Fruit fly (Drosophila melanogaster) whole organism, embryonic: ENCODE results near the gene CG43689.

Source experiments
- Adf1 ChIP-seq: fragments of 200-800 bp; sonication (Bioruptor generic); IDR thresholded peaks from 2 replicates; pipeline ENCODE4 v1.3.6; 2022; ENCODE audit warnings: missing biosample characterization, missing genetic modification characterization
- CG10321 ChIP-seq: fragments of 200-800 bp; sonication (Bioruptor generic); IDR thresholded peaks from 2 replicates; pipeline ENCODE4 v1.3.6; 2022; ENCODE audit warnings: missing biosample characterization, missing genetic modification characterization
- CG11085 ChIP-seq: fragments of 200-800 bp; sonication (Bioruptor generic); IDR thresholded peaks from 2 replicates; pipeline ENCODE4 v1.3.6; 2022; ENCODE audit warnings: missing biosample characterization, missing genetic modification characterization
- CG14860 ChIP-seq: fragments of 200-800 bp; sonication (Bioruptor generic); IDR thresholded peaks from 3 replicates; pipeline ENCODE4 v1.3.6; 2022; ENCODE audit warnings: missing biosample characterization, missing genetic modification characterization; ENCODE audit not compliant: partially characterized antibody
- CG17361 ChIP-seq: fragments of 200-800 bp; sonication (Bioruptor generic); IDR thresholded peaks from 3 replicates; pipeline ENCODE4 v1.3.6; 2022; ENCODE audit warnings: missing biosample characterization, missing genetic modification characterization
- CG18476 ChIP-seq: fragments of 200-800 bp; sonication (Bioruptor generic); optimal IDR thresholded peaks from 2 replicates; lab custom pipeline; 2016; ENCODE audit warnings: missing biosample characterization, mild to moderate bottlenecking, missing genetic modification characterization
- CG31441 ChIP-seq: fragments of 200-800 bp; sonication (Bioruptor generic); IDR thresholded peaks from 2 replicates; pipeline ENCODE4 v1.3.6; 2022; ENCODE audit warnings: missing biosample characterization, missing genetic modification characterization
- CG42726 ChIP-seq: fragments of 200-800 bp; sonication (Bioruptor generic); IDR thresholded peaks from 2 replicates; pipeline ENCODE4 v1.3.6; 2022; ENCODE audit warnings: missing biosample characterization, missing genetic modification characterization; ENCODE audit not compliant: partially characterized antibody
- CG8765 ChIP-seq: fragments of 200-800 bp; sonication (Bioruptor generic); IDR thresholded peaks from 2 replicates; pipeline ENCODE4 v1.3.6; 2022; ENCODE audit warnings: missing biosample characterization, missing genetic modification characterization
- CG8924 ChIP-seq: fragments of 200-800 bp; optimal IDR thresholded peaks from 3 replicates; lab custom pipeline; 2019; ENCODE audit warnings: missing biosample characterization, mild to moderate bottlenecking, missing genetic modification characterization, moderate library complexity
- D19B ChIP-seq: fragments of 200-800 bp; sonication (Bioruptor generic); optimal IDR thresholded peaks from 2 replicates; lab custom pipeline; 2017; ENCODE audit warnings: missing biosample characterization, mild to moderate bottlenecking, missing genetic modification characterization
- Dbx ChIP-seq: fragments of 200-800 bp; sonication (Bioruptor generic); IDR thresholded peaks from 3 replicates; pipeline ENCODE4 v1.3.6; 2022; ENCODE audit warnings: missing biosample characterization, missing genetic modification characterization
- GATAe ChIP-seq: fragments of 200-800 bp; sonication (Bioruptor generic); conservative IDR thresholded peaks from 2 replicates; pipeline ENCODE4 v1.3.6; 2022; ENCODE audit warnings: missing biosample characterization, missing genetic modification characterization
- Mad ChIP-seq: fragments of 200-800 bp; sonication (Bioruptor generic); optimal IDR thresholded peaks from 2 replicates; lab custom pipeline; 2016; ENCODE audit warnings: missing biosample characterization, missing genetic modification characterization
- NK7.1 ChIP-seq: fragments of 200-800 bp; sonication (Bioruptor generic); optimal IDR thresholded peaks from 3 replicates; lab custom pipeline; 2016; ENCODE audit warnings: missing biosample characterization, missing genetic modification characterization
- Neu2 ChIP-seq: fragments of 200-800 bp; sonication (Bioruptor generic); optimal IDR thresholded peaks from 3 replicates; lab custom pipeline; 2016; ENCODE audit warnings: missing biosample characterization, missing genetic modification characterization, borderline replicate concordance
- Oli ChIP-seq: fragments of 200-800 bp; sonication (Bioruptor generic); optimal IDR thresholded peaks from 2 replicates; lab custom pipeline; 2018; ENCODE audit warnings: missing biosample characterization, mild to moderate bottlenecking, missing genetic modification characterization, moderate library complexity
- Optix ChIP-seq: fragments of 200-800 bp; sonication (Bioruptor generic); IDR thresholded peaks from 3 replicates; pipeline ENCODE4 v1.3.6; 2022; ENCODE audit warnings: missing biosample characterization, missing genetic modification characterization
- Sry-β ChIP-seq: fragments of 200-800 bp; sonication (Bioruptor generic); optimal IDR thresholded peaks from 2 replicates; lab custom pipeline; 2018; ENCODE audit warnings: missing biosample characterization, mild to moderate bottlenecking, missing genetic modification characterization, moderate library complexity
- Sry-δ ChIP-seq: fragments of 200-800 bp; sonication (Bioruptor generic); optimal IDR thresholded peaks from 2 replicates; lab custom pipeline; 2016; ENCODE audit warnings: missing biosample characterization, missing genetic modification characterization
- Trl ChIP-seq, 3 experiments: fragments of >200 bp in 2 of 3; fragments of 200-800 bp in 1 of 3; sonication (Bioruptor generic) in 1 of 3; optimal IDR thresholded peaks; 2 replicates in 1 of 3; 3 replicates in 2 of 3; lab custom pipeline; 2016 to 2017; ENCODE audit warnings: missing biosample characterization in 1 of 3, missing genetic modification characterization in 1 of 3
- Usf ChIP-seq: fragments of 200-800 bp; sonication (Bioruptor generic); optimal IDR thresholded peaks from 2 replicates; lab custom pipeline; 2017; ENCODE audit warnings: missing genotype, missing biosample characterization, missing genetic modification characterization
- Vsx1 ChIP-seq: fragments of 200-800 bp; sonication (Bioruptor generic); optimal IDR thresholded peaks from 2 replicates; lab custom pipeline; 2017; ENCODE audit warnings: missing biosample characterization, mild to moderate bottlenecking, missing genetic modification characterization, missing genetic modification reagents
- Xbp1 ChIP-seq: fragments of 200-800 bp; sonication (Bioruptor generic); optimal IDR thresholded peaks from 3 replicates; lab custom pipeline; 2016; ENCODE audit warnings: missing biosample characterization, mild to moderate bottlenecking, missing genetic modification characterization
- aop ChIP-seq: fragments of 200-800 bp; sonication (Bioruptor generic); IDR thresholded peaks from 2 replicates; pipeline ENCODE4 v1.3.6; 2022; ENCODE audit warnings: missing biosample characterization, missing genetic modification characterization
- ato ChIP-seq: fragments of 200-800 bp; sonication (Bioruptor generic); IDR thresholded peaks from 2 replicates; pipeline ENCODE4 v1.3.6; 2022; ENCODE audit warnings: missing biosample characterization, missing genetic modification characterization; ENCODE audit not compliant: partially characterized antibody
- cas ChIP-seq: fragments of 200-800 bp; sonication (Bioruptor generic); IDR thresholded peaks from 2 replicates; pipeline ENCODE4 v1.3.6; 2022; ENCODE audit warnings: missing biosample characterization, missing genetic modification characterization
- gce ChIP-seq: fragments of 200-800 bp; sonication (Bioruptor generic); IDR thresholded peaks from 3 replicates; pipeline ENCODE4 v1.3.6; 2022; ENCODE audit warnings: missing biosample characterization, missing genetic modification characterization
- grau ChIP-seq: fragments of 200-800 bp; optimal IDR thresholded peaks from 3 replicates; lab custom pipeline; 2019; ENCODE audit warnings: missing biosample characterization, mild to moderate bottlenecking, missing genetic modification characterization, moderate library complexity
- lbe ChIP-seq: fragments of 200-800 bp; sonication (Bioruptor generic); optimal IDR thresholded peaks from 2 replicates; lab custom pipeline; 2016; ENCODE audit warnings: missing biosample characterization, mild to moderate bottlenecking, missing genetic modification characterization
- lilli ChIP-seq: fragments of 200-800 bp; sonication (Bioruptor generic); optimal IDR thresholded peaks from 3 replicates; lab custom pipeline; 2016; ENCODE audit warnings: missing biosample characterization, missing genetic modification characterization
- lola ChIP-seq, 3 experiments: fragments of >200 bp in 2 of 3; fragments of 200-800 bp in 1 of 3; sonication (Bioruptor generic) in 1 of 3; optimal IDR thresholded peaks; 2 replicates each; lab custom pipeline; 2017 to 2019; ENCODE audit warnings: missing biosample characterization in 3 of 3, missing genetic modification characterization in 3 of 3, mild to moderate bottlenecking in 1 of 3, moderate library complexity in 1 of 3
- maf-S ChIP-seq: fragments of 200-800 bp; sonication (Bioruptor generic); optimal IDR thresholded peaks from 2 replicates; lab custom pipeline; 2016; ENCODE audit warnings: missing biosample characterization, missing genetic modification characterization
- nerfin-1 ChIP-seq: fragments of 200-800 bp; sonication (Bioruptor generic); optimal IDR thresholded peaks from 3 replicates; lab custom pipeline; 2019; ENCODE audit warnings: missing biosample characterization, mild to moderate bottlenecking, missing genetic modification characterization, moderate library complexity
- onecut ChIP-seq: fragments of 200-800 bp; sonication (Bioruptor generic); IDR thresholded peaks from 2 replicates; pipeline ENCODE4 v1.3.6; 2022; ENCODE audit warnings: missing biosample characterization, missing genetic modification characterization
- pan ChIP-seq, 4 experiments: fragments of >200 bp in 3 of 4; fragments of 200-800 bp in 1 of 4; sonication (Bioruptor generic) in 1 of 4; optimal IDR thresholded peaks in 3 of 4; IDR thresholded peaks in 1 of 4; 2 replicates each; pipeline versions ENCODE4 v1.3.6 to Lab custom; 2017 to 2022; ENCODE audit warnings: missing biosample characterization in 2 of 4, missing genetic modification characterization in 2 of 4, mixed read lengths in 1 of 4
- pb ChIP-seq: fragments of 200-800 bp; sonication (Bioruptor generic); optimal IDR thresholded peaks from 3 replicates; lab custom pipeline; 2016; ENCODE audit warnings: missing biosample characterization, missing genetic modification characterization
- pfk ChIP-seq: fragments of 200-800 bp; sonication (Bioruptor generic); optimal IDR thresholded peaks from 2 replicates; lab custom pipeline; 2018; ENCODE audit warnings: missing biosample characterization, mild to moderate bottlenecking, missing genetic modification characterization, moderate library complexity
- pho ChIP-seq: fragments of 200-800 bp; sonication (Bioruptor generic); optimal IDR thresholded peaks from 2 replicates; lab custom pipeline; 2016; ENCODE audit warnings: missing biosample characterization, missing genetic modification characterization
- psq ChIP-seq: fragments of 200-800 bp; sonication (Bioruptor generic); optimal IDR thresholded peaks from 2 replicates; lab custom pipeline; 2017; ENCODE audit warnings: missing biosample characterization, missing genetic modification characterization
- pzg ChIP-seq: fragments of 200-800 bp; sonication (Bioruptor generic); optimal IDR thresholded peaks from 3 replicates; lab custom pipeline; 2018; ENCODE audit warnings: missing biosample characterization, mild to moderate bottlenecking, missing genetic modification characterization, moderate library complexity
- ranshi ChIP-seq: fragments of 200-800 bp; sonication (Bioruptor generic); IDR thresholded peaks from 2 replicates; pipeline ENCODE4 v1.3.6; 2022; ENCODE audit warnings: missing biosample characterization, missing genetic modification characterization
- sd ChIP-seq: fragments of 200-800 bp; sonication (Bioruptor generic); optimal IDR thresholded peaks from 3 replicates; lab custom pipeline; 2018; ENCODE audit warnings: missing biosample characterization, mild to moderate bottlenecking, missing genetic modification characterization, moderate library complexity
- sens-2 ChIP-seq: fragments of 200-800 bp; sonication (Bioruptor generic); IDR thresholded peaks from 2 replicates; pipeline ENCODE4 v1.3.6; 2022; ENCODE audit warnings: missing biosample characterization, missing genetic modification characterization
- stc ChIP-seq: fragments of 200-800 bp; sonication (Bioruptor generic); IDR thresholded peaks from 2 replicates; pipeline ENCODE4 v1.3.6; 2022; ENCODE audit warnings: missing biosample characterization, missing genetic modification characterization
- tgo ChIP-seq: fragments of 200-800 bp; sonication (Bioruptor generic); IDR thresholded peaks from 3 replicates; pipeline ENCODE4 v1.3.6; 2022; ENCODE audit warnings: missing biosample characterization, missing genetic modification characterization
- tll ChIP-seq, 2 experiments: fragments of 200-800 bp in 1 of 2; fragments of >200 bp in 1 of 2; sonication (Bioruptor generic) in 1 of 2; optimal IDR thresholded peaks; 2 replicates each; lab custom pipeline; 2017 to 2019; ENCODE audit warnings: missing biosample characterization in 2 of 2, missing genetic modification characterization in 2 of 2, mild to moderate bottlenecking in 1 of 2, moderate library complexity in 1 of 2
- zfh1 ChIP-seq: fragments of 200-800 bp; sonication (Bioruptor generic); IDR thresholded peaks from 3 replicates; pipeline ENCODE4 v1.3.6; 2022; ENCODE audit warnings: missing biosample characterization, missing genetic modification characterization

CG43689 gene

dm6 chrX:4116834-4117736 lies 41.5 kb downstream of the CG43689 start, which contains the start of the genes tyf and Tip60 (continued):
- TF ChIP-seq CG10321 (no peak), Mad (GFP tag; lab: Kevin White, UChicago) (no peak), CG8765 (no peak), gce (GFP tag; lab: Robert Waterston, UW) (no peak), maf-S (GFP tag; lab: Kevin White, UChicago) (peak; percentile 27), Usf (no peak), sd (tag; lab: Kevin White, UChicago) (no peak), tgo (GFP tag; lab: Robert Waterston, UW) (no peak), lola (GFP tag; optimal IDR thresholded peaks at IDR 0.05; lab: Kevin White, UChicago) (no peak), pan (optimal IDR thresholded peaks at IDR 0.05; lab: Kevin White, UChicago) (no peak), pan (GFP tag; optimal IDR thresholded peaks at IDR 0.05 in 1 of 2, IDR thresholded peaks at IDR 0.05 in 1 of 2) (no peak), pfk (GFP tag; lab: Kevin White, UChicago) (no peak), CG42726 (GFP tag; lab: Robert Waterston, UW) (peak; percentile 31; the same call in 1 of the 2 replicates), CG8924 (tag; lab: Kevin White, UChicago) (peak; percentile 32), GATAe (no peak), pho (no peak), pb (GFP tag; lab: Kevin White, UChicago) (no peak), psq (no peak), grau (no peak), aop (GFP tag; lab: Robert Waterston, UW) (no peak), tll (GFP tag; optimal IDR thresholded peaks at IDR 0.05; lab: Kevin White, UChicago) (no peak), ranshi (GFP tag; lab: Robert Waterston, UW) (no peak), CG17361 (no peak), Optix (GFP tag; lab: Robert Waterston, UW) (no peak), CG31441 (no peak), CG18476 (GFP tag; lab: Kevin White, UChicago) (no peak), Adf1 (GFP tag; lab: Robert Waterston, UW) (no peak), nerfin-1 (tag; lab: Kevin White, UChicago) (peak; percentile 30), cas (GFP tag; lab: Robert Waterston, UW) (no peak), zfh1 (GFP tag; lab: Robert Waterston, UW) (no peak), NK7.1 (GFP tag; lab: Kevin White, UChicago) (no peak), sens-2 (no peak), Sry-δ (peak; percentile 68), Oli (tag; lab: Kevin White, UChicago) (no peak), ato (GFP tag; lab: Robert Waterston, UW) (peak; percentile 71), D19B (GFP tag; lab: Kevin White, UChicago) (no peak), stc (no peak), lbe (peak; percentile 11), onecut (GFP tag; lab: Robert Waterston, UW) (no peak; the same call in 1 of the 2 replicates), Neu2 (no peak), CG14860 (GFP tag; lab: Robert Waterston, UW) (peak; percentile 38; the same call in 1 of the 3 replicates), lilli (GFP tag; lab: Kevin White, UChicago) (peak; percentile 23), pzg (peak; percentile 66), Xbp1 (GFP tag; lab: Kevin White, UChicago) (peak; percentile 28), Dbx (GFP tag; lab: Robert Waterston, UW) (peak; percentile 37; the same call in 1 of the 3 replicates), Trl (optimal IDR thresholded peaks at IDR 0.05; lab: Kevin White, UChicago) (no peak), Trl (GFP tag; optimal IDR thresholded peaks at IDR 0.05; lab: Kevin White, UChicago) (peak; percentile 27), CG11085 (no peak), Vsx1 (no peak), Sry-β (peak; percentile 69)
